Worm (Caenorhabditis elegans): ENCODE results near the gene ztf-7.
A peak's percentile ranks its signal among the peaks of the same experiment; 100 is the strongest.

Gene ztf-7

ce11 chrV:9768828-9769778 is 20.4 kb downstream of the ztf-7 start, which contains the start of gene unc-42:
unc-42 (minus strand) TSS chrV:9769391.
- peak in 1 of 2 experiments; percentile 4 for TF ChIP-seq unc-62 (GFP tag; optimal IDR thresholded peaks at IDR 0.05 in 1 of 2)
- no peak for TF ChIP-seq unc-62 (tag; optimal IDR thresholded peaks at IDR 0.05)
- peak; percentile 2 for TF ChIP-seq aha-1 (tag)
- TF ChIP-seq ZK337.2 (GFP tag; IDR thresholded peaks at IDR 0.05) = no peak
- TF ChIP-seq fkh-10 (GFP tag; optimal IDR thresholded peaks at IDR 0.05) = peak; percentile 73
- no peak for TF ChIP-seq ztf-11 (tag; optimal IDR thresholded peaks at IDR 0.05)
- TF ChIP-seq set-16 (GFP tag; IDR thresholded peaks at IDR 0.05) = peak; percentile 93
- peak; percentile 100 for TF ChIP-seq ces-1 (GFP tag; optimal IDR thresholded peaks at IDR 0.05)
- peak; percentile 70 for TF ChIP-seq ctbp-1 (GFP tag; IDR thresholded peaks at IDR 0.05)
- TF ChIP-seq lsy-2 (tag; optimal IDR thresholded peaks at IDR 0.05) = peak in 1 of 2 experiments; percentile 40

ce11 chrV:9767941-9768340 is 21.6 kb downstream of the ztf-7 start:
- TF ChIP-seq unc-130 (GFP tag; optimal IDR thresholded peaks at IDR 0.05) (no peak), nhr-111 (GFP tag; optimal IDR thresholded peaks at IDR 0.05) (no peak), zip-11 (GFP tag; IDR thresholded peaks at IDR 0.05) (no peak), egl-27 (tag; optimal IDR thresholded peaks at IDR 0.05) (no peak), fkh-10 (GFP tag; optimal IDR thresholded peaks at IDR 0.05) (peak; percentile 30), mxl-2 (GFP tag; conservative IDR thresholded peaks at IDR 0.05) (no peak), ctbp-1 (GFP tag; IDR thresholded peaks at IDR 0.05) (peak; percentile 68), ces-1 (GFP tag; optimal IDR thresholded peaks at IDR 0.05) (peak; percentile 96), F26F4.8 (GFP tag; conservative IDR thresholded peaks at IDR 0.05) (no peak), aly-2 (tag; optimal IDR thresholded peaks at IDR 0.05) (no peak), fos-1 (tag; optimal IDR thresholded peaks at IDR 0.05) (no peak), ceh-82 (tag; optimal IDR thresholded peaks at IDR 0.05) (no peak), R02D3.7 (tag; optimal IDR thresholded peaks at IDR 0.05) (no peak)

- TF ChIP-seq lin-13 (GFP tag; optimal IDR thresholded peaks at IDR 0.05) = no peak
- peak; percentile 14 for TF ChIP-seq ceh-32 (tag; optimal IDR thresholded peaks at IDR 0.05; ENCODE audit: poor library complexity)
- TF ChIP-seq ces-1 (GFP tag; optimal IDR thresholded peaks at IDR 0.05) = peak; percentile 100
- peak; percentile 22 for TF ChIP-seq rbr-2 (tag; optimal IDR thresholded peaks at IDR 0.05)
- peak; percentile 97 for TF ChIP-seq fkh-10 (GFP tag; optimal IDR thresholded peaks at IDR 0.05)
- peak; percentile 71 for TF ChIP-seq aha-1 (tag)
- peak; percentile 6 to 83 for TF ChIP-seq lsy-2 (tag; optimal IDR thresholded peaks at IDR 0.05)
- TF ChIP-seq nhr-42 (GFP tag; IDR thresholded peaks at IDR 0.05) = no peak
These were observed 23.9 kb downstream of the ztf-7 start for ce11 chrV:9765622-9766021.

ce11 chrV:9764552-9764951 is 25.0 kb downstream of the ztf-7 start:
- TF ChIP-seq fkh-10 (GFP tag; optimal IDR thresholded peaks at IDR 0.05) (no peak), unc-62 (GFP tag; optimal IDR thresholded peaks at IDR 0.05 in 1 of 2) (peak in 1 of 2 experiments; percentile 97), unc-62 (tag; optimal IDR thresholded peaks at IDR 0.05) (no peak), mdt-29 (GFP tag; IDR thresholded peaks at IDR 0.05) (no peak)

ce11 chrV:9763759-9764158 is 25.7 kb downstream of the ztf-7 start:
- TF ChIP-seq spr-3 (GFP tag; optimal IDR thresholded peaks at IDR 0.05) (no peak), egl-27 (tag; optimal IDR thresholded peaks at IDR 0.05) (no peak), mdl-1 (tag; optimal IDR thresholded peaks at IDR 0.05) (no peak), nhr-11 (tag; optimal IDR thresholded peaks at IDR 0.05) (no peak), ceh-20 (GFP tag; IDR thresholded peaks at IDR 0.05) (no peak), daf-16 (GFP tag; optimal IDR thresholded peaks at IDR 0.05) (no peak), daf-16 (tag; optimal IDR thresholded peaks at IDR 0.05) (no peak), tra-1 (GFP tag; IDR thresholded peaks at IDR 0.05) (no peak), F49E8.2 (tag; optimal IDR thresholded peaks at IDR 0.05; ENCODE audit: borderline replicate concordance) (no peak), nhr-6 (tag; optimal IDR thresholded peaks at IDR 0.05) (no peak), dpl-1 (GFP tag; optimal IDR thresholded peaks at IDR 0.05) (no peak), ceh-32 (tag; optimal IDR thresholded peaks at IDR 0.05; ENCODE audit: poor library complexity) (no peak), D1046.2 (GFP tag; IDR thresholded peaks at IDR 0.05) (no peak), egl-43 (GFP tag; IDR thresholded peaks at IDR 0.05) (no peak)
